Fruit fly (Drosophila melanogaster) whole organism, wandering third instar larva: ENCODE results near the gene Cys.

ENCODE experiments used
- Abd-B ChIP-seq: fragments of >200 bp; optimal IDR thresholded peaks from 2 replicates; lab custom pipeline; 2017; ENCODE audit warnings: missing biosample characterization, missing genetic modification characterization
- CrebA ChIP-seq: fragments of 200-800 bp; sonication (Bioruptor generic); optimal IDR thresholded peaks from 2 replicates; lab custom pipeline; 2016; ENCODE audit warnings: missing biosample characterization, mild to moderate bottlenecking, missing genetic modification characterization, borderline replicate concordance
- Hr78 ChIP-seq: fragments of >200 bp; optimal IDR thresholded peaks from 2 replicates; lab custom pipeline; 2017; ENCODE audit warnings: missing biosample characterization, missing genetic modification characterization
- Jra ChIP-seq: sonication (Bioruptor generic); optimal IDR thresholded peaks from 2 replicates; lab custom pipeline; 2016; ENCODE audit warnings: missing biosample characterization, missing genetic modification characterization
- br ChIP-seq: fragments of 200-800 bp; sonication (Bioruptor generic); optimal IDR thresholded peaks from 2 replicates; lab custom pipeline; 2016; ENCODE audit warnings: missing biosample characterization, missing genetic modification characterization
- fru ChIP-seq: fragments of 200-800 bp; sonication (Bioruptor generic); optimal IDR thresholded peaks from 3 replicates; lab custom pipeline; 2016; ENCODE audit warnings: missing biosample characterization, mild to moderate bottlenecking, missing genetic modification characterization
- psq ChIP-seq: fragments of 200-800 bp; sonication (Bioruptor generic); optimal IDR thresholded peaks from 3 replicates; lab custom pipeline; 2017; ENCODE audit warnings: missing biosample characterization, mild to moderate bottlenecking, missing genetic modification characterization, moderate library complexity
- sage ChIP-seq: fragments of 200-800 bp; sonication (Bioruptor generic); optimal IDR thresholded peaks from 2 replicates; lab custom pipeline; 2016; ENCODE audit warnings: missing biosample characterization, mild to moderate bottlenecking, missing genetic modification characterization
- woc ChIP-seq: sonication (Bioruptor generic); optimal IDR thresholded peaks from 2 replicates; lab custom pipeline; 2016; ENCODE audit warnings: missing biosample characterization, mild to moderate bottlenecking, missing genetic modification characterization

- no peak for TF ChIP-seq br (GFP tag; lab: Kevin White, UChicago)
- no peak for TF ChIP-seq sage (GFP tag; lab: Kevin White, UChicago)
- no peak for TF ChIP-seq woc (GFP tag; lab: Kevin White, UChicago)
- no peak for TF ChIP-seq Jra (GFP tag; lab: Kevin White, UChicago)
- no peak for TF ChIP-seq CrebA (GFP tag; lab: Kevin White, UChicago)
- TF ChIP-seq psq (GFP tag; lab: Kevin White, UChicago), result peak; percentile 18
- no peak for TF ChIP-seq fru (GFP tag; lab: Kevin White, UChicago)
- TF ChIP-seq Hr78 (GFP tag; lab: Kevin White, UChicago), result no peak
- no peak for TF ChIP-seq Abd-B (GFP tag; lab: Kevin White, UChicago)
Observed at dm6 chr3R:14590753-14591535, 21.5 kb upstream of the Cys start.
